Fruit fly (Drosophila melanogaster): ENCODE results near the gene MRG15.
A peak's percentile ranks its signal among the peaks of the same experiment; 100 is the strongest.

The MRG15 gene

dm6 chr3R:15287763-15288162 is 9.9 kb upstream of the MRG15 start:
- no peak for TF ChIP-seq CG8159 (tag; optimal IDR thresholded peaks at IDR 0.05)

- no peak for TF ChIP-seq CG32121 (GFP tag; IDR thresholded peaks at IDR 0.05)
- no peak for TF ChIP-seq CG12605 (GFP tag; IDR thresholded peaks at IDR 0.05)
- TF ChIP-seq CG8159 (tag; optimal IDR thresholded peaks at IDR 0.05) = no peak
- no peak for TF ChIP-seq CG4496 (GFP tag; IDR thresholded peaks at IDR 0.05)
- no peak for TF ChIP-seq Pif1B (GFP tag; optimal IDR thresholded peaks at IDR 0.05)
These were observed 8.8 kb upstream of the MRG15 start for dm6 chr3R:15286693-15287041.

dm6 chr3R:15286024-15286692 is 8.2 kb upstream of the MRG15 start:
- TF ChIP-seq rn (GFP tag; IDR thresholded peaks at IDR 0.05) (no peak), CG8301 (tag; optimal IDR thresholded peaks at IDR 0.05) (no peak), fd96Ca (GFP tag; IDR thresholded peaks at IDR 0.05) (no peak), D1 (tag; optimal IDR thresholded peaks at IDR 0.05) (peak; percentile 2)

dm6 chr3R:15282982-15283809 is 5.3 kb upstream of the MRG15 start:
- peak; percentile 60 for TF ChIP-seq EcR (GFP tag; optimal IDR thresholded peaks at IDR 0.05)
- no peak for TF ChIP-seq CG15710 (tag; optimal IDR thresholded peaks at IDR 0.05)

- no peak for TF ChIP-seq CG10348 (GFP tag; IDR thresholded peaks at IDR 0.05)
- no peak for TF ChIP-seq EcR (GFP tag; optimal IDR thresholded peaks at IDR 0.05)
These were observed 4.4 kb upstream of the MRG15 start for dm6 chr3R:15282326-15282725.

dm6 chr3R:15281335-15281963 is 3.5 kb upstream of the MRG15 start:
- TF ChIP-seq Pif1B (GFP tag; optimal IDR thresholded peaks at IDR 0.05) = no peak

dm6 chr3R:15280619-15281334 is 2.9 kb upstream of the MRG15 start:
- TF ChIP-seq rn (GFP tag; IDR thresholded peaks at IDR 0.05) (no peak), CG14655 (GFP tag; optimal IDR thresholded peaks at IDR 0.05) (peak; percentile 81), CG34367 (tag; optimal IDR thresholded peaks at IDR 0.05) (no peak), fd96Ca (GFP tag; IDR thresholded peaks at IDR 0.05) (no peak), gl (tag; optimal IDR thresholded peaks at IDR 0.05) (no peak), D1 (tag; optimal IDR thresholded peaks at IDR 0.05) (no peak), EcR (GFP tag; optimal IDR thresholded peaks at IDR 0.05) (no peak), CG15710 (tag; optimal IDR thresholded peaks at IDR 0.05) (peak; percentile 33), Pif1A (GFP tag; optimal IDR thresholded peaks at IDR 0.05) (peak; percentile 40), CG8301 (tag; optimal IDR thresholded peaks at IDR 0.05) (peak; percentile 57), CG10348 (GFP tag; IDR thresholded peaks at IDR 0.05) (no peak), CG4496 (GFP tag; IDR thresholded peaks at IDR 0.05) (0 out of 3 replicates have a peak, but pooled peaks have one; percentile 25), CG13204 (GFP tag; optimal IDR thresholded peaks at IDR 0.05) (no peak), Ets98B (GFP tag; IDR thresholded peaks at IDR 0.05) (no peak), Snoo (tag; optimal IDR thresholded peaks at IDR 0.05) (peak; percentile 74), CG8159 (tag; optimal IDR thresholded peaks at IDR 0.05) (peak; percentile 54), Pif1B (GFP tag; optimal IDR thresholded peaks at IDR 0.05) (peak; percentile 43), CG17806 (tag; optimal IDR thresholded peaks at IDR 0.05) (peak; percentile 24), CG9948 (tag; optimal IDR thresholded peaks at IDR 0.05) (peak; percentile 42), CG12605 (GFP tag; IDR thresholded peaks at IDR 0.05) (no peak), CG32121 (GFP tag; IDR thresholded peaks at IDR 0.05) (no peak)
